Worm (Caenorhabditis elegans) whole organism, young adult: Measurements from ENCODE around the gene Y69A2AR.28.

Source experiments
- B0336.3 ChIP-seq: fragments of 200-800 bp; sonication (Bioruptor generic); IDR thresholded peaks from 2 replicates; pipeline ENCODE4 v1.3.6; 2022; ENCODE audit warnings: missing genetic modification characterization, missing compliant biosample characterization
- C06A6.2 ChIP-seq: fragments of 200-800 bp; sonication (Bioruptor generic); conservative IDR thresholded peaks from 2 replicates; pipeline ENCODE4 v1.3.6; 2022; ENCODE audit warnings: missing genetic modification characterization, missing compliant biosample characterization
- F49E8.2 ChIP-seq: sonication (generic microtip); optimal IDR thresholded peaks from 3 replicates; lab custom pipeline; 2017; ENCODE audit warnings: missing genetic modification characterization, mild to moderate bottlenecking, missing compliant biosample characterization, antibody characterized with exemption, moderate library complexity; ENCODE audit not compliant: insufficient read depth
- K12H6.12 ChIP-seq: fragments of 200-800 bp; sonication (Bioruptor generic); optimal IDR thresholded peaks from 2 replicates; lab custom pipeline; 2018; ENCODE audit warnings: mild to moderate bottlenecking, missing genetic modification characterization, missing compliant biosample characterization
- T07F8.4 ChIP-seq: sonication (generic microtip); optimal IDR thresholded peaks from 2 replicates; lab custom pipeline; 2016; ENCODE audit warnings: mild to moderate bottlenecking, missing genetic modification characterization, moderate library complexity, missing compliant biosample characterization
- Y53F4B.3 ChIP-seq: fragments of 200-800 bp; sonication (Bioruptor generic); IDR thresholded peaks from 2 replicates; pipeline ENCODE4 v1.3.6; 2022; ENCODE audit warnings: missing genetic modification reagents, missing genetic modification characterization, missing compliant biosample characterization
- Y95B8A.8 ChIP-seq: fragments of 200-800 bp; sonication (Bioruptor generic); IDR thresholded peaks from 2 replicates; pipeline ENCODE4 v1.3.6; 2022; ENCODE audit warnings: missing genetic modification reagents, missing genetic modification characterization, missing compliant biosample characterization
- akir-1 ChIP-seq: fragments of 200-800 bp; sonication (Bioruptor generic); optimal IDR thresholded peaks from 2 replicates; lab custom pipeline; 2018; ENCODE audit warnings: mild to moderate bottlenecking, missing genetic modification characterization, moderate library complexity, missing compliant biosample characterization
- aptf-2 ChIP-seq: fragments of 200-800 bp; sonication (Bioruptor generic); conservative IDR thresholded peaks from 2 replicates; pipeline ENCODE4 v1.3.6; 2022; ENCODE audit warnings: missing genetic modification reagents, missing genetic modification characterization, missing compliant biosample characterization
- atf-7 ChIP-seq: sonication (generic microtip); optimal IDR thresholded peaks from 2 replicates; lab custom pipeline; 2017; ENCODE audit warnings: mild to moderate bottlenecking, missing genetic modification characterization, missing compliant biosample characterization
- athp-1 ChIP-seq: sonication (generic microtip); optimal IDR thresholded peaks from 2 replicates; lab custom pipeline; 2017; ENCODE audit warnings: mild to moderate bottlenecking, missing genetic modification characterization, missing compliant biosample characterization
- attf-5 ChIP-seq: fragments of 200-800 bp; sonication (Bioruptor generic); optimal IDR thresholded peaks from 2 replicates; lab custom pipeline; 2018; ENCODE audit warnings: mild to moderate bottlenecking, missing genetic modification characterization, missing compliant biosample characterization
- attf-6 ChIP-seq: fragments of 200-800 bp; sonication (Bioruptor generic); IDR thresholded peaks from 2 replicates; pipeline ENCODE4 v1.3.6; 2022; ENCODE audit warnings: missing genetic modification reagents, missing genetic modification characterization, missing compliant biosample characterization
- cebp-1 ChIP-seq, 2 experiments: fragments of 200-800 bp in 1 of 2; sonication (Bioruptor generic) in 1 of 2; sonication (generic microtip) in 1 of 2; IDR thresholded peaks in 1 of 2; optimal IDR thresholded peaks in 1 of 2; 2 replicates each; pipeline versions ENCODE4 v1.3.6 to Lab custom; 2017 to 2022; ENCODE audit warnings: missing compliant biosample characterization in 2 of 2, missing genetic modification characterization in 2 of 2, mild to moderate bottlenecking in 1 of 2, missing genetic modification reagents in 1 of 2, moderate library complexity in 1 of 2
- ceh-58 ChIP-seq: fragments of 200-800 bp; sonication (Bioruptor generic); IDR thresholded peaks from 2 replicates; pipeline ENCODE4 v1.3.6; 2022; ENCODE audit warnings: missing genetic modification characterization, missing compliant biosample characterization
- ceh-79 ChIP-seq: sonication (generic microtip); optimal IDR thresholded peaks from 2 replicates; lab custom pipeline; 2017; ENCODE audit warnings: mild to moderate bottlenecking, missing genetic modification characterization, missing compliant biosample characterization
- ceh-91 ChIP-seq: fragments of 200-800 bp; sonication (Bioruptor generic); IDR thresholded peaks from 2 replicates; pipeline ENCODE4 v1.3.6; 2022; ENCODE audit warnings: missing genetic modification reagents, missing genetic modification characterization, missing compliant biosample characterization
- dox-1 ChIP-seq: fragments of 200-800 bp; sonication (Bioruptor generic); IDR thresholded peaks from 2 replicates; pipeline ENCODE4 v1.3.6; 2022; ENCODE audit warnings: missing genetic modification reagents, missing genetic modification characterization, missing compliant biosample characterization
- dpl-1 ChIP-seq: fragments of 150-350 bp; optimal IDR thresholded peaks from 2 replicates; lab custom pipeline; 2014; ENCODE audit warnings: missing biosample characterization, missing genetic modification reagents, missing genetic modification characterization
- efl-1 ChIP-seq: fragments of 150-350 bp; optimal IDR thresholded peaks from 2 replicates; lab custom pipeline; 2014; ENCODE audit warnings: missing biosample characterization, missing genetic modification reagents, missing genetic modification characterization
- egl-44 ChIP-seq: fragments of 200-800 bp; sonication (Bioruptor generic); IDR thresholded peaks from 2 replicates; pipeline ENCODE4 v1.3.6; 2022; ENCODE audit warnings: missing genetic modification reagents, missing genetic modification characterization, missing compliant biosample characterization
- egrh-3 ChIP-seq: fragments of 200-800 bp; sonication (Bioruptor generic); IDR thresholded peaks from 2 replicates; pipeline ENCODE4 v1.3.6; 2022; ENCODE audit warnings: missing genetic modification reagents, missing genetic modification characterization, missing compliant biosample characterization
- fkh-3 ChIP-seq: sonication (generic microtip); optimal IDR thresholded peaks from 2 replicates; lab custom pipeline; 2016; ENCODE audit warnings: mild to moderate bottlenecking, missing genetic modification characterization, missing compliant biosample characterization
- hlh-26 ChIP-seq: fragments of 200-800 bp; sonication (Bioruptor generic); conservative IDR thresholded peaks from 2 replicates; pipeline ENCODE4 v1.3.6; 2022; ENCODE audit warnings: missing genetic modification reagents, missing genetic modification characterization, missing compliant biosample characterization
- hrde-1 ChIP-seq: sonication (generic microtip); optimal IDR thresholded peaks from 2 replicates; lab custom pipeline; 2016; ENCODE audit warnings: missing genetic modification characterization, mild to moderate bottlenecking, missing compliant biosample characterization, moderate library complexity, missing genotype, missing genetic modification reagents, borderline replicate concordance
- lin-40 ChIP-seq: sonication (generic microtip); optimal IDR thresholded peaks from 2 replicates; lab custom pipeline; 2016; ENCODE audit warnings: missing genetic modification characterization, mild to moderate bottlenecking, missing compliant biosample characterization, missing genotype, missing genetic modification reagents
- lin-54 ChIP-seq: fragments of 200-800 bp; sonication (Bioruptor generic); optimal IDR thresholded peaks from 2 replicates; lab custom pipeline; 2018; ENCODE audit warnings: mild to moderate bottlenecking, missing genetic modification characterization, missing compliant biosample characterization
- lsy-27 ChIP-seq: sonication (generic microtip); optimal IDR thresholded peaks from 2 replicates; lab custom pipeline; 2017; ENCODE audit warnings: missing genetic modification characterization, mild to moderate bottlenecking, missing compliant biosample characterization, antibody characterized with exemption, missing genotype, borderline replicate concordance; ENCODE audit not compliant: insufficient read depth
- madf-3 ChIP-seq: fragments of 200-800 bp; sonication (Bioruptor generic); IDR thresholded peaks from 2 replicates; pipeline ENCODE4 v1.3.6; 2022; ENCODE audit warnings: missing genetic modification reagents, missing genetic modification characterization, missing compliant biosample characterization
- madf-6 ChIP-seq: fragments of 200-800 bp; sonication (Bioruptor generic); IDR thresholded peaks from 2 replicates; pipeline ENCODE4 v1.3.6; 2022; ENCODE audit warnings: missing genetic modification reagents, missing genetic modification characterization, missing compliant biosample characterization
- mcd-1 ChIP-seq: fragments of 200-800 bp; sonication (Bioruptor generic); IDR thresholded peaks from 2 replicates; pipeline ENCODE4 v1.3.6; 2022; ENCODE audit warnings: missing genetic modification reagents, missing genetic modification characterization, missing compliant biosample characterization
- mxl-1 ChIP-seq: sonication (generic microtip); optimal IDR thresholded peaks from 2 replicates; lab custom pipeline; 2016; ENCODE audit warnings: missing genetic modification characterization, missing compliant biosample characterization
- nfya-1 ChIP-seq: sonication (generic microtip); optimal IDR thresholded peaks from 2 replicates; lab custom pipeline; 2017; ENCODE audit warnings: antibody characterized with exemption, missing compliant biosample characterization, missing genetic modification characterization, borderline replicate concordance; ENCODE audit not compliant: insufficient read depth
- nhr-120 ChIP-seq: fragments of 200-800 bp; sonication (Bioruptor generic); IDR thresholded peaks from 2 replicates; pipeline ENCODE4 v1.3.6; 2022; ENCODE audit warnings: missing genetic modification characterization, missing compliant biosample characterization
- nhr-27 ChIP-seq: fragments of 200-800 bp; sonication (Bioruptor generic); optimal IDR thresholded peaks from 2 replicates; lab custom pipeline; 2018; ENCODE audit warnings: mild to moderate bottlenecking, missing genetic modification characterization, moderate library complexity, missing compliant biosample characterization
- pbrm-1 ChIP-seq: fragments of 200-800 bp; sonication (Bioruptor generic); IDR thresholded peaks from 2 replicates; pipeline ENCODE4 v1.3.6; 2022; ENCODE audit warnings: missing genetic modification reagents, missing genetic modification characterization, missing compliant biosample characterization
- rec-8 ChIP-seq, 2 experiments: sonication (generic microtip); optimal IDR thresholded peaks; 2 replicates each; lab custom pipeline; 2016; ENCODE audit warnings: mild to moderate bottlenecking in 2 of 2, missing genetic modification characterization in 2 of 2, missing genetic modification reagents in 2 of 2, missing genotype in 2 of 2, missing biosample characterization in 1 of 2, missing compliant biosample characterization in 1 of 2, moderate library complexity in 1 of 2
- repo-1 ChIP-seq: sonication (generic microtip); optimal IDR thresholded peaks from 2 replicates; lab custom pipeline; 2017; ENCODE audit warnings: mild to moderate bottlenecking, missing genetic modification characterization, missing compliant biosample characterization
- rpc-1 ChIP-seq, 2 experiments: fragments of 150-350 bp in 1 of 2; sonication (generic microtip) in 1 of 2; optimal IDR thresholded peaks; 2 replicates each; lab custom pipeline; 2014 to 2018; ENCODE audit warnings: missing biosample characterization in 1 of 2, missing genetic modification characterization in 1 of 2, missing genetic modification reagents in 1 of 2, missing genotype in 1 of 2
- snpc-1.3 ChIP-seq: sonication (generic microtip); optimal IDR thresholded peaks from 2 replicates; lab custom pipeline; 2017; ENCODE audit warnings: missing genetic modification characterization, mild to moderate bottlenecking, missing compliant biosample characterization, antibody characterized with exemption, moderate library complexity, missing genotype, missing genetic modification reagents; ENCODE audit not compliant: insufficient read depth
- unc-130 ChIP-seq: sonication (generic microtip); optimal IDR thresholded peaks from 2 replicates; lab custom pipeline; 2016; ENCODE audit warnings: missing genetic modification reagents, missing genetic modification characterization, missing compliant biosample characterization
- zfh-2 ChIP-seq: fragments of 200-800 bp; sonication (Bioruptor generic); conservative IDR thresholded peaks from 2 replicates; pipeline ENCODE4 v1.3.6; 2022; ENCODE audit warnings: missing genetic modification reagents, missing genetic modification characterization, missing compliant biosample characterization
- zim-3 ChIP-seq: sonication (generic microtip); optimal IDR thresholded peaks from 2 replicates; lab custom pipeline; 2017; ENCODE audit warnings: mild to moderate bottlenecking, missing genetic modification characterization, moderate library complexity, missing compliant biosample characterization
- ztf-25 ChIP-seq: fragments of 200-800 bp; sonication (Bioruptor generic); IDR thresholded peaks from 2 replicates; pipeline ENCODE4 v1.3.6; 2022; ENCODE audit warnings: missing genetic modification reagents, missing genetic modification characterization, missing compliant biosample characterization
- ztf-28 ChIP-seq: fragments of 200-800 bp; sonication (Bioruptor generic); IDR thresholded peaks from 2 replicates; pipeline ENCODE4 v1.3.6; 2022; ENCODE audit warnings: missing genetic modification reagents, missing genetic modification characterization, missing compliant biosample characterization

Gene Y69A2AR.28

ce11 chrIV:2610409-2610808 lies 2.5 kb downstream of the Y69A2AR.28 start, which contains the start of gene Y69A2AR.32 (continued):
- TF ChIP-seq Y95B8A.8 (GFP tag; lab: Robert Waterston, UW): no peak
- TF ChIP-seq repo-1 (tag; lab: Kevin White, UChicago): no peak
- TF ChIP-seq egrh-3 (GFP tag; lab: Robert Waterston, UW): peak; percentile 30; the same call in 1 of the 2 replicates
- no peak for TF ChIP-seq fkh-3
- TF ChIP-seq nhr-120 (GFP tag; lab: Robert Waterston, UW): no peak
- no peak for TF ChIP-seq Y53F4B.3 (GFP tag; lab: Robert Waterston, UW)
- TF ChIP-seq egl-44: no peak
- no peak for TF ChIP-seq atf-7 (tag; lab: Kevin White, UChicago)
- TF ChIP-seq aptf-2 (GFP tag; lab: Robert Waterston, UW): no peak
- no peak for TF ChIP-seq akir-1
- no peak for TF ChIP-seq unc-130 (GFP tag; lab: Kevin White, UChicago)
- TF ChIP-seq lsy-27 (tag; lab: Kevin White, UChicago): no peak
- TF ChIP-seq nhr-27 (tag; lab: Kevin White, UChicago): no peak
- TF ChIP-seq attf-5: no peak
- TF ChIP-seq ztf-28 (GFP tag; lab: Robert Waterston, UW): no peak
- no peak for TF ChIP-seq C06A6.2
- no peak for TF ChIP-seq ceh-91 (GFP tag; lab: Robert Waterston, UW)
- TF ChIP-seq K12H6.12 (tag; lab: Kevin White, UChicago): no peak
- peak; percentile 80; the same call in 1 of the 2 replicates for TF ChIP-seq madf-3 (GFP tag; lab: Robert Waterston, UW)
- no peak for TF ChIP-seq mxl-1 (tag; lab: Kevin White, UChicago)
- no peak for TF ChIP-seq T07F8.4 (tag; lab: Kevin White, UChicago)
- no peak for TF ChIP-seq rpc-1 (optimal IDR thresholded peaks at IDR 0.05; lab: Kevin White, UChicago)
- no peak for TF ChIP-seq rpc-1 (tag; optimal IDR thresholded peaks at IDR 0.05; lab: Kevin White, UChicago)
- TF ChIP-seq rec-8 (tag; optimal IDR thresholded peaks at IDR 0.05; lab: Kevin White, UChicago): no peak
- TF ChIP-seq mcd-1 (GFP tag; lab: Robert Waterston, UW): no peak
- no peak for TF ChIP-seq ceh-79 (tag; lab: Kevin White, UChicago)
- TF ChIP-seq madf-6 (GFP tag; lab: Robert Waterston, UW): no peak
- TF ChIP-seq zfh-2 (GFP tag; lab: Robert Waterston, UW): peak; percentile 74; the same call in 1 of the 2 replicates
- TF ChIP-seq nfya-1 (tag; lab: Kevin White, UChicago): no peak
- peak; percentile 52; the same call in 1 of the 2 replicates for TF ChIP-seq B0336.3 (GFP tag; lab: Robert Waterston, UW)
- TF ChIP-seq athp-1 (tag; lab: Kevin White, UChicago): no peak
- no peak for TF ChIP-seq lin-40 (tag; lab: Kevin White, UChicago)
- TF ChIP-seq zim-3 (tag; lab: Kevin White, UChicago): peak; percentile 45
- no peak for TF ChIP-seq F49E8.2
- no peak for TF ChIP-seq dox-1

- TF ChIP-seq rec-8 (tag; optimal IDR thresholded peaks at IDR 0.05; lab: Kevin White, UChicago) (no peak), B0336.3 (GFP tag; lab: Robert Waterston, UW) (0 out of 2 replicates have a peak, but pooled peaks have one; percentile 15), efl-1 (GFP tag; lab: Kevin White, UChicago) (peak; percentile 78), atf-7 (tag; lab: Kevin White, UChicago) (no peak), ceh-58 (GFP tag; lab: Robert Waterston, UW) (no peak), K12H6.12 (tag; lab: Kevin White, UChicago) (no peak), attf-6 (GFP tag; lab: Robert Waterston, UW) (peak; percentile 56; the same call in 1 of the 2 replicates), repo-1 (tag; lab: Kevin White, UChicago) (peak; percentile 45), F49E8.2 (peak; percentile 55), pbrm-1 (peak; percentile 44; the same call in 1 of the 2 replicates), athp-1 (tag; lab: Kevin White, UChicago) (peak; percentile 49), hlh-26 (no peak), hrde-1 (tag; lab: Kevin White, UChicago) (peak; percentile 13), cebp-1 (GFP tag; IDR thresholded peaks at IDR 0.05; lab: Robert Waterston, UW) (no peak), cebp-1 (tag; optimal IDR thresholded peaks at IDR 0.05; lab: Kevin White, UChicago) (peak; percentile 42), snpc-1.3 (tag; lab: Kevin White, UChicago) (peak; percentile 51), ztf-25 (GFP tag; lab: Robert Waterston, UW) (0 out of 2 replicates have a peak, but pooled peaks have one; percentile 29), lin-54 (GFP tag; lab: Kevin White, UChicago) (peak; percentile 72), dpl-1 (GFP tag; lab: Kevin White, UChicago) (peak; percentile 55)
Observed at ce11 chrIV:2607513-2608101, 5.3 kb downstream of the Y69A2AR.28 start, which contains the start of gene vamp-7. Gene vamp-7 (plus strand): TSS chrIV:2608051.
